Worm (Caenorhabditis elegans): ENCODE measurements around the gene D1025.1.
A peak's percentile ranks its signal among the peaks of the same experiment; 100 is the strongest.

The D1025.1 gene

DNA sequence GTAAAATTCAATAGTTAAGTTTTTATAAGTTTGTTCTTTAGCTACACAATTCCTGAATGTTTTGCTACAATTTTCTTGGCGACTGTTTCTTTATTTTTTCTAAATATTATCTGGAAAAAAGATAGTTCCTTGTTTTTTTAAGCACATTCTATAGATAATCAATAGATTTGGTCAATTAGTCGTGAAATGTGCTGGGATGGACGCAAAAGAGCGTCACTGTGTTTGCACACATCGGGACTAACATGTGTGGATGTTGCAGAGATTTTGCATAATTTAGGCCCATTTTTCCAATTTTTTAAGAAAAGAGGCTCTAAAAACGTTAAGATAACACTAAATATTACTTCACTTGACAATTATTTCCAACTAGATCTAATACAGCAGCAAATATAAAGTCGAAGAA is 7.1 kb upstream of the D1025.1 start:
- no peak for TF ChIP-seq lin-39 (tag; optimal IDR thresholded peaks at IDR 0.05)
- peak; percentile 76 for TF ChIP-seq C34F6.9 (tag; optimal IDR thresholded peaks at IDR 0.05)
- TF ChIP-seq R02D3.7 (tag; optimal IDR thresholded peaks at IDR 0.05) = no peak
- peak; percentile 16 for TF ChIP-seq crh-2 (tag; optimal IDR thresholded peaks at IDR 0.05)
- no peak for TF ChIP-seq nhr-23 (tag; optimal IDR thresholded peaks at IDR 0.05)
- TF ChIP-seq unc-55 (GFP tag; optimal IDR thresholded peaks at IDR 0.05) = peak; percentile 62
- TF ChIP-seq mab-5 (tag; optimal IDR thresholded peaks at IDR 0.05) = peak; percentile 48
- TF ChIP-seq ama-1 (optimal IDR thresholded peaks at IDR 0.05) = no peak
- TF ChIP-seq ZK546.5 (tag; optimal IDR thresholded peaks at IDR 0.05) = no peak
- TF ChIP-seq nhr-129 (tag; optimal IDR thresholded peaks at IDR 0.05) = peak; percentile 34
- TF ChIP-seq lsy-2 (tag; optimal IDR thresholded peaks at IDR 0.05) = peak in 1 of 2 experiments; percentile 9
- TF ChIP-seq sma-9 (GFP tag; optimal IDR thresholded peaks at IDR 0.05) = peak; percentile 5
- TF ChIP-seq sma-9 (tag; optimal IDR thresholded peaks at IDR 0.05) = no peak
- TF ChIP-seq F13H6.1 (tag; optimal IDR thresholded peaks at IDR 0.05) = peak; percentile 10
- no peak for TF ChIP-seq ztf-4 (tag; optimal IDR thresholded peaks at IDR 0.05)

ce11 chrX:14515028-14515427 is 5.5 kb upstream of the D1025.1 start, which contains the start of gene gcsh-1:
gcsh-1 (minus strand) TSS chrX:14515073.
- no peak for TF ChIP-seq C34F6.9 (tag; optimal IDR thresholded peaks at IDR 0.05)
- TF ChIP-seq sma-9 (GFP tag; optimal IDR thresholded peaks at IDR 0.05) = peak; percentile 37
- TF ChIP-seq sma-9 (tag; optimal IDR thresholded peaks at IDR 0.05) = no peak
- TF ChIP-seq crh-2 (tag; optimal IDR thresholded peaks at IDR 0.05) = peak; percentile 16
- TF ChIP-seq Y55F3AM.14 (GFP tag; optimal IDR thresholded peaks at IDR 0.05) = no peak
- peak; percentile 64 for TF ChIP-seq fos-1 (tag; optimal IDR thresholded peaks at IDR 0.05)

- TF ChIP-seq ama-1 (optimal IDR thresholded peaks at IDR 0.05) = no peak
- no peak for TF ChIP-seq ztf-11 (tag; optimal IDR thresholded peaks at IDR 0.05)
- no peak for TF ChIP-seq blmp-1 (tag; optimal IDR thresholded peaks at IDR 0.05; ENCODE audit: insufficient read depth)
- TF ChIP-seq nhr-10 (tag; optimal IDR thresholded peaks at IDR 0.05) = no peak
- TF ChIP-seq nhr-21 (tag; optimal IDR thresholded peaks at IDR 0.05) = no peak
- TF ChIP-seq nhr-237 (tag; optimal IDR thresholded peaks at IDR 0.05) = no peak
- TF ChIP-seq R02D3.7 (tag; optimal IDR thresholded peaks at IDR 0.05) = no peak
- TF ChIP-seq elt-1 (tag; optimal IDR thresholded peaks at IDR 0.05) = no peak
- no peak for TF ChIP-seq crh-2 (tag; optimal IDR thresholded peaks at IDR 0.05)
- no peak for TF ChIP-seq ztf-4 (tag; optimal IDR thresholded peaks at IDR 0.05)
- no peak for TF ChIP-seq ceh-82 (tag; optimal IDR thresholded peaks at IDR 0.05)
- TF ChIP-seq unc-62 (GFP tag; optimal IDR thresholded peaks at IDR 0.05) = no peak
- no peak for TF ChIP-seq mdl-1 (tag; optimal IDR thresholded peaks at IDR 0.05)
These were observed 4.0 kb upstream of the D1025.1 start, which contains the start of gene D1025.10 for ce11 chrX:14516560-14516959. D1025.10 (plus strand) TSS chrX:14516860.

DNA sequence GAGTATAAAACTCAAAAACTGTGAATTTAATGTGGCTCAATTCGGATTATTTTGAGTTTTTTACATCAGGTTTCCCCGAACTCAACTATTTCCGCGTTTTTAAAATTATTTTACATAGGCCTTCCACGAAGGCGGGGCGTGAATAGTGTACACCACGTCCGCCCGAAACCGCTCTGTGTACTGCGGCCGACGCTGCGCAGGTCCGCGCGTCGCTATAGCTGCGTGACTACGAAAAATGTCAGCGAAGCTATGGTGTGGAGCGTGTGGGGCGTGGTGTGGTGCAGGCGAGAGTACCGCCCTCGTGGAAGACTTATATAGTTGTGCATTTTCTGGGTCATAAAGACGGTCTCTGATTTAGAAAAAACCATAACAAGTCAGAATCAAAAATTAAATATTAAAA is 2.7 kb upstream of the D1025.1 start:
- TF ChIP-seq ztf-4 (tag; optimal IDR thresholded peaks at IDR 0.05) (no peak), snpc-4 (tag; optimal IDR thresholded peaks at IDR 0.05) (peak; percentile 45), aly-2 (tag; optimal IDR thresholded peaks at IDR 0.05) (no peak), F13H6.1 (tag; optimal IDR thresholded peaks at IDR 0.05) (no peak)

DNA sequence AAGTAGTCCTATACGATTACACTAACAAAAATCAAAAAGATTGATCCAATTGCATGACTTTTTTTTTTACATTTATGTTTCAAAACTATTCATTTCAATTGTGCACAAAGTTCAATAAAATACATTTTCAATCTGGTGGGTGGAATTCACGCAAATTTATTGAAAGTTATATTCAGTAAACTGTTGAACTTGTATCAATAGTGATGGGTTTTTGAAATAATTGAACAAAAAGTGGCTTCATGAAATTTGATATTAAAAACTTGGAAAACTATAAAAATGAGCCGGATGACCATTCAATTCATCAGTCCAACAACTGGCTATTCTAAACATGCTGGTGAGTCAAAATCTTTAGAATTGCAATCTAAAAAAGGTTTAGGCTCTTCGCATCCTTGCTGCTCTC is 2.7 kb downstream of the D1025.1 start, which contains the start of gene nspc-16:
Gene nspc-16 (plus strand): TSS at position 301 of the 400 bp plus-strand sequence.
- TF ChIP-seq nhr-129 (tag; optimal IDR thresholded peaks at IDR 0.05) = no peak
- no peak for TF ChIP-seq blmp-1 (tag; optimal IDR thresholded peaks at IDR 0.05; ENCODE audit: insufficient read depth)
- no peak for TF ChIP-seq snpc-4 (tag; optimal IDR thresholded peaks at IDR 0.05)
- no peak for TF ChIP-seq unc-39 (tag; optimal IDR thresholded peaks at IDR 0.05)
- TF ChIP-seq skn-1 (tag; optimal IDR thresholded peaks at IDR 0.05) = no peak
- no peak for TF ChIP-seq sma-3 (GFP tag; optimal IDR thresholded peaks at IDR 0.05)
- TF ChIP-seq sma-9 (GFP tag; optimal IDR thresholded peaks at IDR 0.05) = no peak
- no peak for TF ChIP-seq sma-9 (tag; optimal IDR thresholded peaks at IDR 0.05)
- TF ChIP-seq egl-27 (tag; optimal IDR thresholded peaks at IDR 0.05) = no peak
- no peak for TF ChIP-seq gmeb-1 (tag; optimal IDR thresholded peaks at IDR 0.05)
- TF ChIP-seq alr-1 (tag; optimal IDR thresholded peaks at IDR 0.05) = no peak
- TF ChIP-seq nhr-10 (tag; optimal IDR thresholded peaks at IDR 0.05) = no peak
- TF ChIP-seq ztf-1 (GFP tag; conservative IDR thresholded peaks at IDR 0.05) = no peak
- TF ChIP-seq lin-11 (tag; optimal IDR thresholded peaks at IDR 0.05) = no peak
- no peak for TF ChIP-seq F13H6.1 (tag; optimal IDR thresholded peaks at IDR 0.05)
- no peak for TF ChIP-seq unc-62 (GFP tag; optimal IDR thresholded peaks at IDR 0.05)
- TF ChIP-seq mbf-1 (tag; optimal IDR thresholded peaks at IDR 0.05) = no peak
- no peak for TF ChIP-seq lin-13 (GFP tag; optimal IDR thresholded peaks at IDR 0.05)
- no peak for TF ChIP-seq R02D3.7 (tag; optimal IDR thresholded peaks at IDR 0.05)
- TF ChIP-seq nhr-11 (tag; optimal IDR thresholded peaks at IDR 0.05) = no peak

Data from whole organism, L2 larva.